Fruit fly (Drosophila melanogaster): ENCODE results near the gene Pus10.

Pus10 gene

dm6 chr2L:135383-136130, 19.5 kb downstream of the Pus10 start:
- TF ChIP-seq CG8478 (optimal IDR thresholded peaks at IDR 0.05), result no peak
- no peak for TF ChIP-seq CTCF (optimal IDR thresholded peaks at IDR 0.05)

- TF ChIP-seq CTCF (optimal IDR thresholded peaks at IDR 0.05) (no peak), CG8478 (optimal IDR thresholded peaks at IDR 0.05) (no peak)
Observed at dm6 chr2L:134563-135382, 20.3 kb downstream of the Pus10 start.

dm6 chr2L:131466-132270, 23.4 kb downstream of the Pus10 start, which contains the start of gene Gs1:
Gene Gs1, plus strand, starts transcription at chr2L:132077.
- TF ChIP-seq CG8478 (optimal IDR thresholded peaks at IDR 0.05) (no peak), CTCF (optimal IDR thresholded peaks at IDR 0.05) (no peak)

dm6 chr2L:130691-131090, 24.4 kb downstream of the Pus10 start, which contains the start of gene CG3164:
Gene CG3164, minus strand, starts transcription at chr2L:130791.
- no peak for TF ChIP-seq CTCF (optimal IDR thresholded peaks at IDR 0.05)
- TF ChIP-seq CG8478 (optimal IDR thresholded peaks at IDR 0.05), result no peak

dm6 chr2L:128977-129941, 25.8 kb downstream of the Pus10 start:
- peak; percentile 56 for TF ChIP-seq CG8478 (optimal IDR thresholded peaks at IDR 0.05)
- TF ChIP-seq CTCF (optimal IDR thresholded peaks at IDR 0.05), result no peak

dm6 chr2L:128296-128715, 26.8 kb downstream of the Pus10 start:
- no peak for TF ChIP-seq CG8478 (optimal IDR thresholded peaks at IDR 0.05)
- TF ChIP-seq CTCF (optimal IDR thresholded peaks at IDR 0.05), result no peak

dm6 chr2L:125364-126252, 29.5 kb downstream of the Pus10 start:
- no peak for TF ChIP-seq CG8478 (optimal IDR thresholded peaks at IDR 0.05)

- no peak for TF ChIP-seq CTCF (optimal IDR thresholded peaks at IDR 0.05)
- no peak for TF ChIP-seq CG8478 (optimal IDR thresholded peaks at IDR 0.05)
Observed at dm6 chr2L:123007-123327, 32.1 kb downstream of the Pus10 start.

- TF ChIP-seq CTCF (optimal IDR thresholded peaks at IDR 0.05) (peak; percentile 42 to 66), CG8478 (optimal IDR thresholded peaks at IDR 0.05) (no peak)
Observed at dm6 chr2L:122167-123006, 32.7 kb downstream of the Pus10 start.

dm6 chr2L:121456-121831, 33.7 kb downstream of the Pus10 start, which contains the start of gene CG4822:
Gene CG4822, minus strand, starts transcription at chr2L:121754.
- TF ChIP-seq CTCF (optimal IDR thresholded peaks at IDR 0.05), result no peak
- TF ChIP-seq CG8478 (optimal IDR thresholded peaks at IDR 0.05), result no peak

- no peak for TF ChIP-seq CTCF (optimal IDR thresholded peaks at IDR 0.05)
- TF ChIP-seq CG8478 (optimal IDR thresholded peaks at IDR 0.05), result no peak
Observed at dm6 chr2L:120492-121455, 34.3 kb downstream of the Pus10 start.
